Worm (Caenorhabditis elegans) whole organism, mixed stage, embryonic: ENCODE measurements around the gene utp-20.

Source experiments
- M03D4.4 ChIP-seq: sonication (generic microtip); optimal IDR thresholded peaks from 2 replicates; lab custom pipeline; 2017; ENCODE audit warnings: mild to moderate bottlenecking, missing genetic modification characterization, missing compliant biosample characterization
- bed-3 ChIP-seq: fragments of 200-800 bp; sonication (Bioruptor generic); optimal IDR thresholded peaks from 3 replicates; lab custom pipeline; 2018; ENCODE audit warnings: mild to moderate bottlenecking, missing genetic modification characterization, moderate library complexity, missing compliant biosample characterization
- blmp-1 ChIP-seq: fragments of 150-350 bp; optimal IDR thresholded peaks from 2 replicates; lab custom pipeline; 2014; ENCODE audit warnings: missing biosample characterization, missing genetic modification characterization
- ceh-39 ChIP-seq: fragments of 150-350 bp; optimal IDR thresholded peaks from 2 replicates; lab custom pipeline; 2014; ENCODE audit warnings: missing biosample characterization, missing genetic modification characterization
- ceh-43 ChIP-seq: fragments of 200-800 bp; sonication (Bioruptor generic); optimal IDR thresholded peaks from 2 replicates; lab custom pipeline; 2018; ENCODE audit warnings: mild to moderate bottlenecking, missing genetic modification characterization, moderate library complexity, missing compliant biosample characterization
- ces-1 ChIP-seq: fragments of 150-350 bp; optimal IDR thresholded peaks from 2 replicates; lab custom pipeline; 2014; ENCODE audit warnings: missing biosample characterization, missing genetic modification reagents, missing genetic modification characterization
- cnd-1 ChIP-seq: fragments of 200-800 bp; sonication (Bioruptor generic); optimal IDR thresholded peaks from 2 replicates; lab custom pipeline; 2018; ENCODE audit warnings: mild to moderate bottlenecking, missing genetic modification characterization, missing compliant biosample characterization
- drap-1 ChIP-seq: fragments of 200-800 bp; sonication (Bioruptor generic); optimal IDR thresholded peaks from 3 replicates; lab custom pipeline; 2018; ENCODE audit warnings: mild to moderate bottlenecking, missing genetic modification characterization, missing compliant biosample characterization
- elt-1 ChIP-seq: sonication (generic microtip); optimal IDR thresholded peaks from 2 replicates; lab custom pipeline; 2017; ENCODE audit warnings: missing genetic modification characterization, mild to moderate bottlenecking, missing compliant biosample characterization, antibody characterized with exemption, moderate library complexity, borderline replicate concordance; ENCODE audit not compliant: insufficient read depth
- elt-3 ChIP-seq: fragments of 150-350 bp; optimal IDR thresholded peaks from 2 replicates; lab custom pipeline; 2014; ENCODE audit warnings: missing biosample characterization, missing genetic modification characterization
- flh-1 ChIP-seq: fragments of 200-800 bp; sonication (Bioruptor generic); optimal IDR thresholded peaks from 2 replicates; lab custom pipeline; 2018; ENCODE audit warnings: mild to moderate bottlenecking, missing genetic modification characterization, moderate library complexity, missing compliant biosample characterization
- ham-2 ChIP-seq: fragments of 200-800 bp; sonication (Bioruptor generic); optimal IDR thresholded peaks from 2 replicates; lab custom pipeline; 2018; ENCODE audit warnings: mild to moderate bottlenecking, missing genetic modification characterization, missing compliant biosample characterization
- hlh-1 ChIP-seq: fragments of 150-350 bp; optimal IDR thresholded peaks from 2 replicates; lab custom pipeline; 2014; ENCODE audit warnings: missing biosample characterization, missing genetic modification reagents, missing genetic modification characterization
- lin-32 ChIP-seq: fragments of 200-800 bp; sonication (Bioruptor generic); optimal IDR thresholded peaks from 2 replicates; lab custom pipeline; 2018; ENCODE audit warnings: mild to moderate bottlenecking, missing genetic modification characterization, missing compliant biosample characterization
- lsy-2 ChIP-seq: fragments of 150-350 bp; optimal IDR thresholded peaks from 2 replicates; lab custom pipeline; 2014; ENCODE audit warnings: missing biosample characterization, missing genetic modification characterization
- mab-5 ChIP-seq: fragments of 150-350 bp; optimal IDR thresholded peaks from 2 replicates; lab custom pipeline; 2014; ENCODE audit warnings: missing biosample characterization, missing genetic modification characterization
- mep-1 ChIP-seq: fragments of 150-350 bp; optimal IDR thresholded peaks from 2 replicates; lab custom pipeline; 2017; ENCODE audit warnings: missing biosample characterization, missing genetic modification reagents, missing genetic modification characterization, inconsistent platforms
- mls-2 ChIP-seq: sonication (generic microtip); optimal IDR thresholded peaks from 2 replicates; lab custom pipeline; 2016; ENCODE audit warnings: mild to moderate bottlenecking, missing genetic modification characterization, moderate library complexity, missing compliant biosample characterization
- nhr-12 ChIP-seq: fragments of 150-350 bp; optimal IDR thresholded peaks from 2 replicates; lab custom pipeline; 2014; ENCODE audit warnings: missing biosample characterization, missing genetic modification characterization
- nhr-2 ChIP-seq: fragments of 150-350 bp; optimal IDR thresholded peaks from 2 replicates; lab custom pipeline; 2014; ENCODE audit warnings: missing biosample characterization, missing genetic modification characterization
- nhr-237 ChIP-seq: fragments of 150-350 bp; optimal IDR thresholded peaks from 2 replicates; lab custom pipeline; 2014; ENCODE audit warnings: missing biosample characterization, missing genetic modification characterization
- nhr-28 ChIP-seq: fragments of 150-350 bp; optimal IDR thresholded peaks from 2 replicates; lab custom pipeline; 2014; ENCODE audit warnings: missing biosample characterization, missing genetic modification characterization
- nhr-76 ChIP-seq: sonication (generic microtip); optimal IDR thresholded peaks from 2 replicates; lab custom pipeline; 2017; ENCODE audit warnings: missing biosample characterization, missing genetic modification characterization
- sem-2 ChIP-seq: fragments of 200-800 bp; sonication (Bioruptor generic); optimal IDR thresholded peaks from 2 replicates; lab custom pipeline; 2018; ENCODE audit warnings: mild to moderate bottlenecking, missing genetic modification characterization, missing compliant biosample characterization
- snpc-4 ChIP-seq: fragments of 150-350 bp; optimal IDR thresholded peaks from 2 replicates; lab custom pipeline; 2014; ENCODE audit warnings: missing biosample characterization, missing genetic modification characterization
- sptf-1 ChIP-seq: sonication (generic microtip); optimal IDR thresholded peaks from 2 replicates; lab custom pipeline; 2017; ENCODE audit warnings: mild to moderate bottlenecking, missing genetic modification characterization, moderate library complexity, missing compliant biosample characterization
- tbx-8 ChIP-seq: fragments of 200-800 bp; sonication (Bioruptor generic); optimal IDR thresholded peaks from 2 replicates; lab custom pipeline; 2018; ENCODE audit warnings: mild to moderate bottlenecking, missing genetic modification characterization, moderate library complexity, missing compliant biosample characterization
- unc-120 ChIP-seq: sonication (generic microtip); optimal IDR thresholded peaks from 2 replicates; lab custom pipeline; 2017; ENCODE audit warnings: missing genetic modification characterization, missing compliant biosample characterization; ENCODE audit not compliant: poor library complexity, severe bottlenecking
- unc-39 ChIP-seq: fragments of 150-350 bp; optimal IDR thresholded peaks from 2 replicates; lab custom pipeline; 2014; ENCODE audit warnings: missing biosample characterization, missing genetic modification characterization
- unc-62 ChIP-seq: fragments of 150-350 bp; optimal IDR thresholded peaks from 2 replicates; lab custom pipeline; 2014; ENCODE audit warnings: missing biosample characterization, missing genetic modification reagents, missing genetic modification characterization
- zip-8 ChIP-seq: fragments of 150-350 bp; optimal IDR thresholded peaks from 2 replicates; lab custom pipeline; 2014; ENCODE audit warnings: missing biosample characterization, missing genetic modification characterization
- ztf-11 ChIP-seq: fragments of 150-350 bp; optimal IDR thresholded peaks from 2 replicates; lab custom pipeline; 2014; ENCODE audit warnings: missing biosample characterization, missing genetic modification characterization

The utp-20 gene

ce11 chrII:6566628-6567180 is 30.5 kb downstream of the utp-20 start, which contains the start of the genes F18C5.5 and F18C5.9:
Gene F18C5.5, minus strand, starts transcription at chrII:6566728.
Gene F18C5.9, plus strand, starts transcription at chrII:6567130.
- TF ChIP-seq zip-8 (tag; lab: Kevin White, UChicago) = no peak
- no peak for TF ChIP-seq elt-3 (tag; lab: Kevin White, UChicago)
- no peak for TF ChIP-seq mep-1 (tag; lab: Kevin White, UChicago)
- no peak for TF ChIP-seq nhr-237 (tag; lab: Kevin White, UChicago)
- TF ChIP-seq mab-5 = no peak
- TF ChIP-seq bed-3 (GFP tag; lab: Kevin White, UChicago) = no peak
- TF ChIP-seq nhr-12 (tag; lab: Kevin White, UChicago) = no peak
- TF ChIP-seq ces-1 (GFP tag; lab: Kevin White, UChicago) = no peak

- TF ChIP-seq ceh-43 (GFP tag; lab: Kevin White, UChicago) (no peak), unc-62 (no peak), nhr-76 (tag; lab: Kevin White, UChicago) (no peak), mep-1 (tag; lab: Kevin White, UChicago) (no peak), zip-8 (tag; lab: Kevin White, UChicago) (no peak), tbx-8 (GFP tag; lab: Kevin White, UChicago) (no peak), ces-1 (GFP tag; lab: Kevin White, UChicago) (no peak), cnd-1 (tag; lab: Kevin White, UChicago) (no peak), flh-1 (GFP tag; lab: Kevin White, UChicago) (no peak), unc-39 (no peak), snpc-4 (tag; lab: Kevin White, UChicago) (no peak), sem-2 (GFP tag; lab: Kevin White, UChicago) (no peak), sptf-1 (tag; lab: Kevin White, UChicago) (no peak), ztf-11 (tag; lab: Kevin White, UChicago) (no peak), nhr-28 (no peak), lin-32 (GFP tag; lab: Kevin White, UChicago) (no peak)
Measured at ce11 chrII:6568707-6569106, 32.5 kb downstream of the utp-20 start, which contains the start of gene sra-27. Gene sra-27, plus strand, starts transcription at chrII:6569007.

- TF ChIP-seq nhr-28 (no peak), ces-1 (GFP tag; lab: Kevin White, UChicago) (no peak), drap-1 (GFP tag; lab: Kevin White, UChicago) (no peak), blmp-1 (no peak), cnd-1 (tag; lab: Kevin White, UChicago) (no peak), mls-2 (tag; lab: Kevin White, UChicago) (no peak), nhr-2 (no peak), zip-8 (tag; lab: Kevin White, UChicago) (no peak), snpc-4 (tag; lab: Kevin White, UChicago) (no peak), elt-1 (no peak), ham-2 (GFP tag; lab: Kevin White, UChicago) (no peak), elt-3 (tag; lab: Kevin White, UChicago) (no peak), nhr-237 (tag; lab: Kevin White, UChicago) (no peak), unc-39 (no peak)
Measured at ce11 chrII:6573677-6574076, 37.5 kb downstream of the utp-20 start, which contains the start of gene sra-28. Gene sra-28, minus strand, starts transcription at chrII:6573777.

- TF ChIP-seq nhr-2 (no peak), flh-1 (GFP tag; lab: Kevin White, UChicago) (no peak), ceh-39 (tag; lab: Kevin White, UChicago) (no peak), ces-1 (GFP tag; lab: Kevin White, UChicago) (no peak)
Measured at ce11 chrII:6575647-6576046, 39.5 kb downstream of the utp-20 start, which contains the start of gene sra-29. Gene sra-29, minus strand, starts transcription at chrII:6575747.

- no peak for TF ChIP-seq ceh-43 (GFP tag; lab: Kevin White, UChicago)
- no peak for TF ChIP-seq sem-2 (GFP tag; lab: Kevin White, UChicago)
- no peak for TF ChIP-seq hlh-1 (tag; lab: Kevin White, UChicago)
- TF ChIP-seq M03D4.4 (tag; lab: Kevin White, UChicago) = no peak
- TF ChIP-seq elt-1 = no peak
- no peak for TF ChIP-seq lsy-2 (tag; lab: Kevin White, UChicago)
- no peak for TF ChIP-seq mls-2 (tag; lab: Kevin White, UChicago)
- no peak for TF ChIP-seq unc-120 (tag; lab: Kevin White, UChicago)
- no peak for TF ChIP-seq nhr-12 (tag; lab: Kevin White, UChicago)
- no peak for TF ChIP-seq unc-62
Measured at ce11 chrII:6578378-6578777, 42.2 kb downstream of the utp-20 start, which contains the start of gene sra-31. Gene sra-31, minus strand, starts transcription at chrII:6578478.
